Worm (Caenorhabditis elegans) whole organism, late embryonic: ENCODE data around the gene clec-197.

ENCODE experiments used
- K09A11.1 ChIP-seq: sonication (generic microtip); optimal IDR thresholded peaks from 2 replicates; lab custom pipeline; 2017; ENCODE audit warnings: antibody characterized with exemption, mild to moderate bottlenecking, missing genetic modification characterization, missing compliant biosample characterization; ENCODE audit not compliant: insufficient read depth
- ama-1 ChIP-seq: fragments of 150-350 bp; optimal IDR thresholded peaks from 2 replicates; lab custom pipeline; 2014
- ceh-18 ChIP-seq: sonication (generic microtip); optimal IDR thresholded peaks from 2 replicates; lab custom pipeline; 2016; ENCODE audit warnings: missing genetic modification characterization, missing compliant biosample characterization
- dmd-4 ChIP-seq: sonication (generic microtip); optimal IDR thresholded peaks from 2 replicates; lab custom pipeline; 2016; ENCODE audit warnings: borderline replicate concordance, missing genetic modification characterization, missing compliant biosample characterization
- gmeb-2 ChIP-seq: sonication (generic microtip); optimal IDR thresholded peaks from 2 replicates; lab custom pipeline; 2016; ENCODE audit warnings: missing genetic modification characterization, inconsistent platforms, missing compliant biosample characterization
- hlh-30 ChIP-seq: sonication (generic microtip); optimal IDR thresholded peaks from 2 replicates; lab custom pipeline; 2017; ENCODE audit warnings: antibody characterized with exemption, missing genetic modification characterization, missing compliant biosample characterization; ENCODE audit not compliant: insufficient read depth
- lin-11 ChIP-seq: fragments of 200-800 bp; sonication (Bioruptor generic); optimal IDR thresholded peaks from 2 replicates; lab custom pipeline; 2018; ENCODE audit warnings: mild to moderate bottlenecking, missing genetic modification characterization, missing compliant biosample characterization
- nfya-1 ChIP-seq: sonication (generic microtip); optimal IDR thresholded peaks from 2 replicates; lab custom pipeline; 2017; ENCODE audit warnings: missing genetic modification characterization, mild to moderate bottlenecking, missing compliant biosample characterization, antibody characterized with exemption, moderate library complexity
- pha-2 ChIP-seq: sonication (generic microtip); optimal IDR thresholded peaks from 2 replicates; lab custom pipeline; 2017; ENCODE audit warnings: mild to moderate bottlenecking, missing genetic modification characterization, missing compliant biosample characterization
- pha-4 ChIP-seq: fragments of 150-350 bp; optimal IDR thresholded peaks from 2 replicates; lab custom pipeline; 2018; ENCODE audit warnings: missing biosample characterization, missing genetic modification reagents, missing genetic modification characterization
- sox-2 ChIP-seq: fragments of 200-800 bp; sonication (Bioruptor generic); IDR thresholded peaks from 2 replicates; pipeline ENCODE4 v1.3.6; 2022; ENCODE audit warnings: missing genetic modification reagents, missing genetic modification characterization, missing compliant biosample characterization
- syd-9 ChIP-seq: sonication (generic microtip); optimal IDR thresholded peaks from 2 replicates; lab custom pipeline; 2016; ENCODE audit warnings: mild to moderate bottlenecking, missing genetic modification characterization, moderate library complexity, missing compliant biosample characterization
- ttx-3 ChIP-seq: sonication (generic microtip); optimal IDR thresholded peaks from 2 replicates; lab custom pipeline; 2016; ENCODE audit warnings: missing genetic modification reagents, missing genetic modification characterization, missing compliant biosample characterization

ce11 chrIV:17342179-17342578, 4.3 kb downstream of the clec-197 start, which contains the start of gene C49C3.9:
- TF ChIP-seq nfya-1 (tag; lab: Kevin White, UChicago) = no peak
- TF ChIP-seq ama-1 (lab: Kevin White, UChicago) = no peak
- TF ChIP-seq hlh-30 (tag; lab: Kevin White, UChicago) = no peak
- TF ChIP-seq pha-2 (tag; lab: Kevin White, UChicago) = no peak
- no peak for TF ChIP-seq sox-2 (GFP tag; lab: Robert Waterston, UW)
- TF ChIP-seq ttx-3 (tag; lab: Kevin White, UChicago) = no peak
- TF ChIP-seq gmeb-2 (tag; lab: Kevin White, UChicago) = no peak
- TF ChIP-seq pha-4 (tag; lab: Kevin White, UChicago) = no peak
- TF ChIP-seq ceh-18 (tag; lab: Kevin White, UChicago) = no peak
- TF ChIP-seq K09A11.1 (tag; lab: Kevin White, UChicago) = no peak
- no peak for TF ChIP-seq lin-11 (tag; lab: Kevin White, UChicago)
- no peak for TF ChIP-seq syd-9 (tag; lab: Kevin White, UChicago)
- no peak for TF ChIP-seq dmd-4 (tag; lab: Kevin White, UChicago)
